Worm (Caenorhabditis elegans): Measurements from ENCODE around the gene grsp-4.

The grsp-4 gene

ce11 chrV:7601443-7601842, 23.3 kb upstream of the grsp-4 start, which contains the start of gene scl-26 (continued):
- TF ChIP-seq let-607 (tag; optimal IDR thresholded peaks at IDR 0.05) = no peak
- TF ChIP-seq tbp1 (GFP tag; optimal IDR thresholded peaks at IDR 0.05) = no peak
- no peak for TF ChIP-seq ccch-3 (GFP tag; optimal IDR thresholded peaks at IDR 0.05)

- TF ChIP-seq nhr-179 (tag; optimal IDR thresholded peaks at IDR 0.05) (no peak), lsy-27 (tag; optimal IDR thresholded peaks at IDR 0.05; ENCODE audit: borderline replicate concordance, insufficient read depth) (no peak), efl-1 (GFP tag; optimal IDR thresholded peaks at IDR 0.05) (peak; percentile 86), egrh-3 (GFP tag; IDR thresholded peaks at IDR 0.05) (no peak), madf-6 (GFP tag; IDR thresholded peaks at IDR 0.05) (peak; percentile 84), madf-8 (GFP tag; conservative IDR thresholded peaks at IDR 0.05) (peak; percentile 26; the same call in 1 of the 2 replicates), dpl-1 (GFP tag; optimal IDR thresholded peaks at IDR 0.05) (peak; percentile 28), lsl-1 (GFP tag; optimal IDR thresholded peaks at IDR 0.05) (no peak)
These were observed 21.3 kb upstream of the grsp-4 start, which contains the start of gene C50E3.11 for ce11 chrV:7603404-7603803. TSS of gene C50E3.11 (minus strand) at chrV:7603486.

ce11 chrV:7604858-7605257, 19.9 kb upstream of the grsp-4 start, which contains the start of gene clec-213:
TSS of gene clec-213 (plus strand) at chrV:7605158.
- TF ChIP-seq ama-1 (optimal IDR thresholded peaks at IDR 0.05) = no peak
- TF ChIP-seq ama-1 (GFP tag; optimal IDR thresholded peaks at IDR 0.05) = no peak
- no peak for TF ChIP-seq nhr-80 (tag; optimal IDR thresholded peaks at IDR 0.05)
- no peak for TF ChIP-seq Y95B8A.8 (GFP tag; IDR thresholded peaks at IDR 0.05)
- TF ChIP-seq ZK185.1 (tag; optimal IDR thresholded peaks at IDR 0.05; ENCODE audit: poor library complexity, severe bottlenecking) = no peak
- no peak for TF ChIP-seq tlf-1 (GFP tag; optimal IDR thresholded peaks at IDR 0.05)
- TF ChIP-seq ceh-40 (GFP tag; IDR thresholded peaks at IDR 0.05) = no peak
- no peak for TF ChIP-seq madf-10 (tag; optimal IDR thresholded peaks at IDR 0.05)
- TF ChIP-seq lir-1 (GFP tag; conservative IDR thresholded peaks at IDR 0.05) = no peak
- no peak for TF ChIP-seq lsy-27 (tag; optimal IDR thresholded peaks at IDR 0.05; ENCODE audit: borderline replicate concordance, insufficient read depth)
- no peak for TF ChIP-seq D2030.7 (GFP tag; IDR thresholded peaks at IDR 0.05)
- TF ChIP-seq ztf-25 (GFP tag; IDR thresholded peaks at IDR 0.05) = no peak
- no peak for TF ChIP-seq ztf-22 (GFP tag; optimal IDR thresholded peaks at IDR 0.05)
- TF ChIP-seq ceh-100 (GFP tag; IDR thresholded peaks at IDR 0.05) = no peak
- no peak for TF ChIP-seq lin-40 (tag; optimal IDR thresholded peaks at IDR 0.05)
- no peak for TF ChIP-seq madf-8 (GFP tag; conservative IDR thresholded peaks at IDR 0.05)
- TF ChIP-seq egl-44 (GFP tag; IDR thresholded peaks at IDR 0.05) = no peak
- no peak for TF ChIP-seq dox-1 (GFP tag; IDR thresholded peaks at IDR 0.05)
- no peak for TF ChIP-seq die-1 (tag; optimal IDR thresholded peaks at IDR 0.05)
- TF ChIP-seq nhr-179 (tag; optimal IDR thresholded peaks at IDR 0.05) = no peak

ce11 chrV:7609698-7610420, 14.9 kb upstream of the grsp-4 start, which contains the start of the genes folt-3 and clec-214:
TSS of gene folt-3 (minus strand) at chrV:7609748.
TSS of gene clec-214 (plus strand) at chrV:7610370.
- TF ChIP-seq nhr-80 (tag; optimal IDR thresholded peaks at IDR 0.05) = peak; percentile 25
- no peak for TF ChIP-seq fkh-3 (tag; optimal IDR thresholded peaks at IDR 0.05)
- TF ChIP-seq sptf-2 (GFP tag; optimal IDR thresholded peaks at IDR 0.05) = no peak

ce11 chrV:7612044-7612443, 12.7 kb upstream of the grsp-4 start, which contains the start of gene clec-215:
TSS of gene clec-215 (plus strand) at chrV:7612344.
- TF ChIP-seq bed-1 (GFP tag; IDR thresholded peaks at IDR 0.05) (no peak), Y56A3A.18 (GFP tag; IDR thresholded peaks at IDR 0.05) (no peak), nhr-120 (GFP tag; IDR thresholded peaks at IDR 0.05) (no peak), ztf-28 (GFP tag; IDR thresholded peaks at IDR 0.05) (no peak), sea-2 (GFP tag; IDR thresholded peaks at IDR 0.05) (no peak), F37B4.10 (GFP tag; IDR thresholded peaks at IDR 0.05) (no peak), F23B12.7 (tag; optimal IDR thresholded peaks at IDR 0.05; ENCODE audit: insufficient read depth) (no peak), ztf-22 (GFP tag; optimal IDR thresholded peaks at IDR 0.05) (no peak), Y95B8A.8 (GFP tag; IDR thresholded peaks at IDR 0.05) (no peak), ZK185.1 (tag; optimal IDR thresholded peaks at IDR 0.05; ENCODE audit: poor library complexity, severe bottlenecking) (no peak), tlf-1 (GFP tag; optimal IDR thresholded peaks at IDR 0.05) (no peak), F10E7.11 (tag; optimal IDR thresholded peaks at IDR 0.05) (no peak), ceh-91 (GFP tag; IDR thresholded peaks at IDR 0.05) (no peak), egl-44 (GFP tag; IDR thresholded peaks at IDR 0.05) (no peak), efl-1 (GFP tag; optimal IDR thresholded peaks at IDR 0.05) (no peak), nhr-80 (tag; optimal IDR thresholded peaks at IDR 0.05) (no peak), ceh-58 (GFP tag; IDR thresholded peaks at IDR 0.05) (no peak)
